Worm (Caenorhabditis elegans) whole organism, L3 larva: ENCODE data around the gene clec-54.

Experiments
- ama-1 ChIP-seq: fragments of 150-350 bp; optimal IDR thresholded peaks from 2 replicates; lab custom pipeline; 2018
- egl-27 ChIP-seq: sonication (generic microtip); optimal IDR thresholded peaks from 4 replicates; lab custom pipeline; 2017; ENCODE audit warnings: missing biosample characterization, missing genetic modification reagents, missing genetic modification characterization
- elt-3 ChIP-seq, 3 experiments: fragments of 150-350 bp in 1 of 3; sonication (generic microtip) in 2 of 3; optimal IDR thresholded peaks; 2 replicates in 2 of 3; 4 replicates in 1 of 3; lab custom pipeline; 2014 to 2017; ENCODE audit warnings: missing biosample characterization in 3 of 3, missing genetic modification characterization in 3 of 3
- fkh-10 ChIP-seq: sonication (generic microtip); optimal IDR thresholded peaks from 2 replicates; lab custom pipeline; 2017; ENCODE audit warnings: missing biosample characterization, missing genetic modification reagents, missing genetic modification characterization
- jun-1 ChIP-seq: fragments of 150-350 bp; optimal IDR thresholded peaks from 2 replicates; lab custom pipeline; 2014; ENCODE audit warnings: missing biosample characterization, missing genetic modification reagents, missing genetic modification characterization
- lin-39 ChIP-seq: fragments of 150-350 bp; optimal IDR thresholded peaks from 2 replicates; lab custom pipeline; 2018; ENCODE audit warnings: missing biosample characterization, missing genetic modification reagents, missing genetic modification characterization
- mdl-1 ChIP-seq: fragments of 150-350 bp; optimal IDR thresholded peaks from 2 replicates; lab custom pipeline; 2014; ENCODE audit warnings: missing biosample characterization, missing genetic modification characterization
- nhr-11 ChIP-seq: fragments of 150-350 bp; optimal IDR thresholded peaks from 2 replicates; lab custom pipeline; 2014; ENCODE audit warnings: missing biosample characterization, missing genetic modification characterization
- nhr-28 ChIP-seq: fragments of 150-350 bp; optimal IDR thresholded peaks from 2 replicates; lab custom pipeline; 2014; ENCODE audit warnings: missing biosample characterization, missing genetic modification characterization
- pqm-1 ChIP-seq: fragments of 150-350 bp; optimal IDR thresholded peaks from 2 replicates; lab custom pipeline; 2017; ENCODE audit warnings: missing biosample characterization, missing genetic modification characterization, inconsistent platforms
- snpc-4 ChIP-seq: fragments of 150-350 bp; optimal IDR thresholded peaks from 2 replicates; lab custom pipeline; 2014; ENCODE audit warnings: missing biosample characterization, missing genetic modification characterization
- tbx-2 ChIP-seq: sonication (generic microtip); optimal IDR thresholded peaks from 2 replicates; lab custom pipeline; 2016; ENCODE audit warnings: mild to moderate bottlenecking, missing genetic modification characterization, missing compliant biosample characterization

ce11 chrV:14438099-14438739 is 38.5 kb upstream of the clec-54 start:
- TF ChIP-seq elt-3 (tag; optimal IDR thresholded peaks at IDR 0.05; lab: Kevin White, UChicago) (no peak), tbx-2 (no peak), nhr-11 (tag; lab: Kevin White, UChicago) (no peak), pqm-1 (no peak), lin-39 (tag; lab: Kevin White, UChicago) (no peak), egl-27 (tag; lab: Kevin White, UChicago) (no peak), snpc-4 (tag; lab: Kevin White, UChicago) (no peak), ama-1 (lab: Kevin White, UChicago) (no peak), nhr-28 (no peak), fkh-10 (no peak), mdl-1 (tag; lab: Kevin White, UChicago) (no peak), jun-1 (tag; lab: Kevin White, UChicago) (no peak)
